Worm (Caenorhabditis elegans) whole organism, mixed stage, embryonic: Measurements from ENCODE around the gene usp-39.

Experiments used
- lin-32 ChIP-seq: fragments of 200-800 bp; sonication (Bioruptor generic); optimal IDR thresholded peaks from 2 replicates; lab custom pipeline; 2018; ENCODE audit warnings: mild to moderate bottlenecking, missing genetic modification characterization, missing compliant biosample characterization
- sem-2 ChIP-seq: fragments of 200-800 bp; sonication (Bioruptor generic); optimal IDR thresholded peaks from 2 replicates; lab custom pipeline; 2018; ENCODE audit warnings: mild to moderate bottlenecking, missing genetic modification characterization, missing compliant biosample characterization
- unc-62 ChIP-seq: fragments of 150-350 bp; optimal IDR thresholded peaks from 2 replicates; lab custom pipeline; 2014; ENCODE audit warnings: missing biosample characterization, missing genetic modification reagents, missing genetic modification characterization
- ztf-11 ChIP-seq: fragments of 150-350 bp; optimal IDR thresholded peaks from 2 replicates; lab custom pipeline; 2014; ENCODE audit warnings: missing biosample characterization, missing genetic modification characterization

- TF ChIP-seq ztf-11 (tag; lab: Kevin White, UChicago) = no peak
- TF ChIP-seq lin-32 (GFP tag; lab: Kevin White, UChicago) = no peak
- no peak for TF ChIP-seq sem-2 (GFP tag; lab: Kevin White, UChicago)
- no peak for TF ChIP-seq unc-62 (GFP tag; lab: Kevin White, UChicago)
These were observed 45.3 kb downstream of the usp-39 start, which contains the start of gene sri-38 for ce11 chrII:2610202-2610912.
